Worm (Caenorhabditis elegans) whole organism, L1 larva: ENCODE measurements around the gene F59E11.7.

Experiments used
- C16A3.4 ChIP-seq: fragments of 150-350 bp; optimal IDR thresholded peaks from 2 replicates; lab custom pipeline; 2014; ENCODE audit warnings: missing biosample characterization, missing genetic modification characterization
- C34B4.2 ChIP-seq: sonication (generic microtip); optimal IDR thresholded peaks from 2 replicates; lab custom pipeline; 2017; ENCODE audit warnings: mild to moderate bottlenecking, missing genetic modification characterization, missing compliant biosample characterization
- Y116A8C.19 ChIP-seq: sonication (generic microtip); optimal IDR thresholded peaks from 2 replicates; lab custom pipeline; 2016; ENCODE audit warnings: missing compliant biosample characterization, missing genetic modification characterization, borderline replicate concordance
- alr-1 ChIP-seq: fragments of 200-800 bp; sonication (Bioruptor generic); optimal IDR thresholded peaks from 2 replicates; lab custom pipeline; 2018; ENCODE audit warnings: borderline replicate concordance, mild to moderate bottlenecking, missing genetic modification characterization, missing compliant biosample characterization
- ama-1 ChIP-seq: fragments of 150-350 bp; optimal IDR thresholded peaks from 2 replicates; lab custom pipeline; 2014
- blmp-1 ChIP-seq: fragments of 150-350 bp; optimal IDR thresholded peaks from 2 replicates; lab custom pipeline; 2014; ENCODE audit warnings: missing biosample characterization, missing genetic modification characterization
- ceh-8 ChIP-seq: fragments of 200-800 bp; sonication (Bioruptor generic); optimal IDR thresholded peaks from 2 replicates; lab custom pipeline; 2018; ENCODE audit warnings: mild to moderate bottlenecking, missing genetic modification characterization, moderate library complexity, missing compliant biosample characterization
- ceh-88 ChIP-seq: fragments of 200-800 bp; sonication (Bioruptor generic); IDR thresholded peaks from 2 replicates; pipeline ENCODE4 v1.3.6; 2022; ENCODE audit warnings: missing genetic modification characterization, missing compliant biosample characterization
- ceh-90 ChIP-seq: sonication (generic microtip); optimal IDR thresholded peaks from 2 replicates; lab custom pipeline; 2016; ENCODE audit warnings: missing genetic modification characterization, missing compliant biosample characterization
- ces-1 ChIP-seq: fragments of 150-350 bp; optimal IDR thresholded peaks from 2 replicates; lab custom pipeline; 2014; ENCODE audit warnings: missing biosample characterization, missing genetic modification reagents, missing genetic modification characterization
- efl-3 ChIP-seq: fragments of 200-800 bp; sonication (Bioruptor generic); optimal IDR thresholded peaks from 2 replicates; lab custom pipeline; 2018; ENCODE audit warnings: mild to moderate bottlenecking, missing genetic modification characterization, missing compliant biosample characterization
- elt-3 ChIP-seq, 6 experiments: fragments of 150-350 bp in 1 of 6; sonication (generic microtip); optimal IDR thresholded peaks; 2 replicates each; lab custom pipeline; 2017 to 2018; ENCODE audit warnings: missing biosample characterization in 6 of 6, missing genetic modification characterization in 6 of 6, inconsistent platforms in 1 of 6
- ets-5 ChIP-seq: fragments of 200-800 bp; sonication (Bioruptor generic); IDR thresholded peaks from 2 replicates; pipeline ENCODE4 v1.3.6; 2022; ENCODE audit warnings: missing genetic modification characterization, missing compliant biosample characterization
- fkh-10 ChIP-seq: sonication (generic microtip); optimal IDR thresholded peaks from 2 replicates; lab custom pipeline; 2017; ENCODE audit warnings: missing biosample characterization, missing genetic modification reagents, missing genetic modification characterization
- jun-1 ChIP-seq: fragments of 150-350 bp; optimal IDR thresholded peaks from 2 replicates; lab custom pipeline; 2014; ENCODE audit warnings: missing biosample characterization, missing genetic modification reagents, missing genetic modification characterization
- lin-14 ChIP-seq: fragments of 200-800 bp; sonication (Bioruptor generic); optimal IDR thresholded peaks from 2 replicates; lab custom pipeline; 2018; ENCODE audit warnings: mild to moderate bottlenecking, missing genetic modification characterization, moderate library complexity, missing compliant biosample characterization
- lin-39 ChIP-seq: fragments of 150-350 bp; optimal IDR thresholded peaks from 2 replicates; lab custom pipeline; 2014; ENCODE audit warnings: missing biosample characterization, missing genetic modification reagents, missing genetic modification characterization
- lir-3 ChIP-seq: sonication (generic microtip); optimal IDR thresholded peaks from 2 replicates; lab custom pipeline; 2016; ENCODE audit warnings: mild to moderate bottlenecking, missing genetic modification characterization, moderate library complexity, missing compliant biosample characterization; ENCODE audit not compliant: poor library complexity
- lsy-2 ChIP-seq, 2 experiments: fragments of 150-350 bp; optimal IDR thresholded peaks; 2 replicates each; lab custom pipeline; 2014; ENCODE audit warnings: missing biosample characterization in 2 of 2, missing genetic modification characterization in 2 of 2
- mab-9 ChIP-seq: fragments of 200-800 bp; sonication (Bioruptor generic); IDR thresholded peaks from 2 replicates; pipeline ENCODE4 v1.3.6; 2022; ENCODE audit warnings: missing genetic modification reagents, missing genetic modification characterization, missing compliant biosample characterization
- mef-2 ChIP-seq: fragments of 150-350 bp; optimal IDR thresholded peaks from 2 replicates; lab custom pipeline; 2014; ENCODE audit warnings: missing biosample characterization, missing genetic modification characterization
- mep-1 ChIP-seq: fragments of 150-350 bp; optimal IDR thresholded peaks from 2 replicates; lab custom pipeline; 2014; ENCODE audit warnings: missing biosample characterization, missing genetic modification characterization
- nhr-11 ChIP-seq: fragments of 150-350 bp; optimal IDR thresholded peaks from 2 replicates; lab custom pipeline; 2014; ENCODE audit warnings: missing biosample characterization, missing genetic modification characterization
- nhr-12 ChIP-seq: sonication (generic microtip); optimal IDR thresholded peaks from 2 replicates; lab custom pipeline; 2017; ENCODE audit warnings: missing biosample characterization, missing genetic modification characterization
- nhr-19 ChIP-seq: fragments of 200-800 bp; sonication (Bioruptor generic); conservative IDR thresholded peaks from 2 replicates; pipeline ENCODE4 v1.3.6; 2022; ENCODE audit warnings: missing genetic modification characterization, missing compliant biosample characterization
- nhr-20 ChIP-seq: sonication (generic microtip); optimal IDR thresholded peaks from 2 replicates; lab custom pipeline; 2016; ENCODE audit warnings: mild to moderate bottlenecking, missing genetic modification characterization, missing compliant biosample characterization
- nhr-237 ChIP-seq: fragments of 150-350 bp; optimal IDR thresholded peaks from 2 replicates; lab custom pipeline; 2014; ENCODE audit warnings: missing biosample characterization, missing genetic modification characterization
- nhr-28 ChIP-seq: fragments of 150-350 bp; optimal IDR thresholded peaks from 2 replicates; lab custom pipeline; 2014; ENCODE audit warnings: missing biosample characterization, missing genetic modification characterization
- nhr-47 ChIP-seq: sonication (generic microtip); optimal IDR thresholded peaks from 2 replicates; lab custom pipeline; 2016; ENCODE audit warnings: mild to moderate bottlenecking, missing genetic modification characterization, moderate library complexity, missing compliant biosample characterization
- nhr-71 ChIP-seq: sonication (generic microtip); optimal IDR thresholded peaks from 2 replicates; lab custom pipeline; 2016; ENCODE audit warnings: mild to moderate bottlenecking, missing genetic modification characterization, moderate library complexity, missing compliant biosample characterization
- nhr-76 ChIP-seq: sonication (generic microtip); optimal IDR thresholded peaks from 2 replicates; lab custom pipeline; 2017; ENCODE audit warnings: missing biosample characterization, missing genetic modification characterization
- nhr-85 ChIP-seq: sonication (generic microtip); peaks from one replicate; lab custom pipeline; 2016; ENCODE audit warnings: missing genetic modification characterization, inconsistent platforms, missing compliant biosample characterization
- nhr-90 ChIP-seq: sonication (generic microtip); optimal IDR thresholded peaks from 2 replicates; lab custom pipeline; 2016; ENCODE audit warnings: mild to moderate bottlenecking, missing genetic modification characterization, missing compliant biosample characterization; ENCODE audit not compliant: poor library complexity
- rnt-1 ChIP-seq: sonication (generic microtip); optimal IDR thresholded peaks from 2 replicates; lab custom pipeline; 2016; ENCODE audit warnings: mild to moderate bottlenecking, missing genetic modification characterization, moderate library complexity, missing compliant biosample characterization
- snu-23 ChIP-seq: sonication (generic microtip); optimal IDR thresholded peaks from 2 replicates; lab custom pipeline; 2016; ENCODE audit warnings: missing genetic modification characterization, missing compliant biosample characterization
- sptf-1 ChIP-seq: fragments of 150-350 bp; optimal IDR thresholded peaks from 2 replicates; lab custom pipeline; 2014; ENCODE audit warnings: missing biosample characterization, missing genetic modification characterization
- sup-37 ChIP-seq: fragments of 200-800 bp; sonication (Bioruptor generic); optimal IDR thresholded peaks from 2 replicates; lab custom pipeline; 2018; ENCODE audit warnings: mild to moderate bottlenecking, missing genetic modification characterization, missing compliant biosample characterization
- swsn-7 ChIP-seq: sonication (generic microtip); optimal IDR thresholded peaks from 2 replicates; lab custom pipeline; 2016; ENCODE audit warnings: missing genetic modification characterization, missing compliant biosample characterization
- tbx-2 ChIP-seq: sonication (generic microtip); optimal IDR thresholded peaks from 2 replicates; lab custom pipeline; 2016; ENCODE audit warnings: missing genetic modification characterization, missing compliant biosample characterization
- unc-130 ChIP-seq: fragments of 150-350 bp; optimal IDR thresholded peaks from 2 replicates; lab custom pipeline; 2017; ENCODE audit warnings: missing biosample characterization, missing genetic modification characterization, inconsistent platforms
- unc-98 ChIP-seq: fragments of 200-800 bp; sonication (Bioruptor generic); IDR thresholded peaks from 2 replicates; pipeline ENCODE4 v1.3.6; 2022; ENCODE audit warnings: missing genetic modification characterization, missing compliant biosample characterization
- zag-1 ChIP-seq: fragments of 150-350 bp; optimal IDR thresholded peaks from 2 replicates; lab custom pipeline; 2014; ENCODE audit warnings: missing biosample characterization, missing genetic modification characterization

F59E11.7 gene

DNA sequence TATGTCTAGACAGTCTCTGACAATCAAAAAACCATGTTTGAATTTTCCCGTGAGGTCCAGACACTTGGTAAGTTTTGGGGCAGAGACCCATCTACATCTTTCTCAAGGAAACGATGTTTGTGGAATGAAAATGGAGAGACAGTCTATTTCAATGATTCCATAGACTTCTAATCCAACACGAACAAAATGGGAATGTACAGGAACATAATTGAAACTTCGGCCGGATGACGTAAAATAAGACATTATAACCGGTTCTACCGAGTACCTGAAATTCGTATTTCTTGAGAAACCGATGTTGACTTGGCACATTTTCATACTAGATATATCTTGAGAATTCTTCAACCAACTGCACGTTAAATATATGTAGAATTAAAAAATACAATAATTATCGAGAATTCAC is 1.9 kb upstream of the F59E11.7 start, which contains the start of gene str-87:
Gene str-87 (minus strand): TSS at position 101 of the 400 bp plus-strand sequence.
- TF ChIP-seq nhr-28 (tag; lab: Kevin White, UChicago) = no peak
- TF ChIP-seq nhr-237 = no peak
- no peak for TF ChIP-seq ceh-88 (GFP tag; lab: Robert Waterston, UW)
- TF ChIP-seq unc-130 (tag; lab: Kevin White, UChicago) = no peak
- no peak for TF ChIP-seq sptf-1 (tag; lab: Kevin White, UChicago)
- TF ChIP-seq nhr-12 (tag; lab: Kevin White, UChicago) = no peak
- no peak for TF ChIP-seq ets-5 (GFP tag; lab: Robert Waterston, UW)
- TF ChIP-seq rnt-1 = no peak
- TF ChIP-seq nhr-47 (tag; lab: Kevin White, UChicago) = no peak
- no peak for TF ChIP-seq mep-1 (tag; lab: Kevin White, UChicago)
- no peak for TF ChIP-seq fkh-10 (GFP tag; lab: Kevin White, UChicago)
- TF ChIP-seq jun-1 = no peak
- no peak for TF ChIP-seq alr-1 (tag; lab: Kevin White, UChicago)
- TF ChIP-seq mef-2 (tag; lab: Kevin White, UChicago) = no peak
- TF ChIP-seq lir-3 = no peak
- TF ChIP-seq unc-98 = no peak
- TF ChIP-seq swsn-7 (tag; lab: Kevin White, UChicago) = no peak

- TF ChIP-seq nhr-76 (tag; lab: Kevin White, UChicago) (no peak), Y116A8C.19 (no peak), nhr-85 (tag; lab: Kevin White, UChicago) (peak; percentile 53)
These were observed 1.6 kb downstream of the F59E11.7 start, which contains the start of gene F59E11.6 for ce11 chrV:8991679-8992078. Gene F59E11.6, plus strand, starts transcription at chrV:8991789.

DNA sequence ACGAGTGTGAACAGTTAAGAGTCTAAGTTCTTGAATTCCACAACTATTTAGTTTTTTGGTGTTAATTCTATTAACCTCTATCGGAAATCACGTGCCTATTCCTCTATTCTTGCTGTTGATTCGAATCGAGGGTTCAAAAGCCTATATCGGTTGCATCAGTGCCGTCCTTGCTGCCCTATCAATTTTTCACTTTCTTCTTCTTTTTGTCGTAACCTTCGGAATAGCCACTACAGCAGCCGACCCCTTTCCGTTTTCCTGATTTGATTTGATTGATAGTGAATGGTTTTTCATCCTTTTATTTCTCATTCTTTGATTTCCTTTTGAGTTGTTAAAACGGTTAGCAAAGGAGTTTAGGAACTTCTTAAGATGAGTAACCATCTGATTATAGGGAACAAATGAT is 4.2 kb downstream of the F59E11.7 start:
- TF ChIP-seq sup-37 (GFP tag; lab: Kevin White, UChicago) (no peak), snu-23 (GFP tag; lab: Kevin White, UChicago) (peak; percentile 48), mab-9 (GFP tag; lab: Robert Waterston, UW) (no peak), ces-1 (GFP tag; lab: Kevin White, UChicago) (no peak), nhr-85 (tag; lab: Kevin White, UChicago) (peak; percentile 93), C34B4.2 (tag; lab: Kevin White, UChicago) (no peak), tbx-2 (peak; percentile 23), lin-39 (no peak), lir-3 (no peak), lsy-2 (tag; optimal IDR thresholded peaks at IDR 0.05; lab: Kevin White, UChicago) (peak in 1 of 2 experiments; percentile 3), zag-1 (tag; lab: Kevin White, UChicago) (no peak), nhr-12 (tag; lab: Kevin White, UChicago) (no peak), nhr-20 (tag; lab: Kevin White, UChicago) (peak; percentile 63), lin-14 (GFP tag; lab: Kevin White, UChicago) (peak; percentile 61), ceh-90 (tag; lab: Kevin White, UChicago) (no peak), nhr-90 (tag; lab: Kevin White, UChicago) (peak; percentile 35), ceh-8 (GFP tag; lab: Kevin White, UChicago) (no peak), unc-130 (tag; lab: Kevin White, UChicago) (peak; percentile 23), elt-3 (tag; optimal IDR thresholded peaks at IDR 0.05; lab: Kevin White, UChicago) (peak in 4 of 6 experiments; percentile 44 to 91 (median 86)), C16A3.4 (tag; lab: Kevin White, UChicago) (no peak), ama-1 (lab: Kevin White, UChicago) (no peak), nhr-71 (tag; lab: Kevin White, UChicago) (peak; percentile 30), nhr-11 (tag; lab: Kevin White, UChicago) (no peak), efl-3 (GFP tag; lab: Kevin White, UChicago) (no peak), blmp-1 (tag; lab: Kevin White, UChicago) (peak; percentile 96), nhr-19 (peak; percentile 11)
